Worm (Caenorhabditis elegans) whole organism, L4 larva: Measurements from ENCODE around the gene R09E10.1.
A peak's percentile ranks its signal among the peaks of the same experiment; 100 is the strongest.

ENCODE experiments used
- D1046.2 ChIP-seq: fragments of 200-800 bp; sonication (Bioruptor generic); IDR thresholded peaks from 2 replicates; pipeline ENCODE4 v1.3.6; 2022; ENCODE audit warnings: missing genetic modification characterization, missing compliant biosample characterization
- F26F4.8 ChIP-seq: fragments of 200-800 bp; sonication (Bioruptor generic); conservative IDR thresholded peaks from 2 replicates; pipeline ENCODE4 v1.3.6; 2022; ENCODE audit warnings: missing genetic modification characterization, missing compliant biosample characterization
- T20F7.1 ChIP-seq: fragments of 200-800 bp; sonication (Bioruptor generic); optimal IDR thresholded peaks from 2 replicates; lab custom pipeline; 2018; ENCODE audit warnings: mild to moderate bottlenecking, missing genetic modification characterization, missing compliant biosample characterization
- Y48G9A.11 ChIP-seq: fragments of 200-800 bp; sonication (Bioruptor generic); IDR thresholded peaks from 2 replicates; pipeline ENCODE4 v1.3.6; 2022; ENCODE audit warnings: missing genetic modification reagents, missing genetic modification characterization, missing compliant biosample characterization
- ZK546.5 ChIP-seq, 2 experiments: sonication (generic microtip); optimal IDR thresholded peaks; 2 replicates each; lab custom pipeline; 2017; ENCODE audit warnings: missing biosample characterization in 2 of 2, missing genetic modification characterization in 2 of 2
- aha-1 ChIP-seq: fragments of 150-350 bp; peaks from one replicate; lab custom pipeline; 2014; ENCODE audit warnings: missing biosample characterization, missing genetic modification characterization
- ama-1 ChIP-seq: fragments of 150-350 bp; optimal IDR thresholded peaks from 2 replicates; lab custom pipeline; 2014; ENCODE audit warnings: inconsistent platforms, mixed read lengths
- ceh-20 ChIP-seq: fragments of 200-800 bp; sonication (Bioruptor generic); IDR thresholded peaks from 2 replicates; pipeline ENCODE4 v1.3.6; 2022; ENCODE audit warnings: missing genetic modification reagents, missing genetic modification characterization, missing compliant biosample characterization
- ceh-28 ChIP-seq: fragments of 150-350 bp; optimal IDR thresholded peaks from 2 replicates; lab custom pipeline; 2014; ENCODE audit warnings: missing biosample characterization, missing genetic modification reagents, missing genetic modification characterization
- ceh-32 ChIP-seq: sonication (generic microtip); optimal IDR thresholded peaks from 2 replicates; lab custom pipeline; 2016; ENCODE audit warnings: mild to moderate bottlenecking, missing genetic modification characterization, missing compliant biosample characterization; ENCODE audit not compliant: poor library complexity
- ceh-62 ChIP-seq: sonication (generic microtip); optimal IDR thresholded peaks from 2 replicates; lab custom pipeline; 2017; ENCODE audit warnings: missing biosample characterization, missing genetic modification characterization
- ces-1 ChIP-seq: fragments of 150-350 bp; sonication (generic microtip); optimal IDR thresholded peaks from 4 replicates; lab custom pipeline; 2014; ENCODE audit warnings: missing biosample characterization, missing genetic modification reagents, missing genetic modification characterization
- ctbp-1 ChIP-seq: fragments of 200-800 bp; sonication (Bioruptor generic); IDR thresholded peaks from 2 replicates; pipeline ENCODE4 v1.3.6; 2022; ENCODE audit warnings: missing genetic modification reagents, missing genetic modification characterization, missing compliant biosample characterization
- daf-12 ChIP-seq: fragments of 150-350 bp; optimal IDR thresholded peaks from 2 replicates; lab custom pipeline; 2014; ENCODE audit warnings: missing biosample characterization, missing genetic modification reagents, missing genetic modification characterization
- daf-19 ChIP-seq: fragments of 200-800 bp; sonication (Bioruptor generic); conservative IDR thresholded peaks from 2 replicates; pipeline ENCODE4 v1.3.6; 2022; ENCODE audit warnings: missing genetic modification characterization, missing compliant biosample characterization
- dpl-1 ChIP-seq: fragments of 150-350 bp; optimal IDR thresholded peaks from 2 replicates; lab custom pipeline; 2014; ENCODE audit warnings: missing biosample characterization, missing genetic modification reagents, missing genetic modification characterization
- egl-27 ChIP-seq: sonication (generic microtip); optimal IDR thresholded peaks from 3 replicates; lab custom pipeline; 2017; ENCODE audit warnings: missing biosample characterization, missing genetic modification reagents, missing genetic modification characterization
- fkh-10 ChIP-seq: fragments of 150-350 bp; optimal IDR thresholded peaks from 2 replicates; lab custom pipeline; 2014; ENCODE audit warnings: missing biosample characterization, missing genetic modification reagents, missing genetic modification characterization
- gei-8 ChIP-seq: fragments of 200-800 bp; sonication (Bioruptor generic); optimal IDR thresholded peaks from 2 replicates; lab custom pipeline; 2018; ENCODE audit warnings: mild to moderate bottlenecking, missing genetic modification characterization, missing compliant biosample characterization
- hif-1 ChIP-seq, 2 experiments: sonication (generic microtip); optimal IDR thresholded peaks; 2 replicates each; lab custom pipeline; 2016 to 2017; ENCODE audit warnings: missing compliant biosample characterization in 2 of 2, missing genetic modification characterization in 2 of 2, missing genetic modification reagents in 2 of 2, missing genotype in 2 of 2, mild to moderate bottlenecking in 1 of 2
- hlh-11 ChIP-seq: fragments of 200-800 bp; sonication (Bioruptor generic); optimal IDR thresholded peaks from 2 replicates; lab custom pipeline; 2018; ENCODE audit warnings: mild to moderate bottlenecking, missing genetic modification characterization, missing compliant biosample characterization
- hlh-30 ChIP-seq: sonication (generic microtip); optimal IDR thresholded peaks from 2 replicates; lab custom pipeline; 2017; ENCODE audit warnings: antibody characterized with exemption, mild to moderate bottlenecking, missing genetic modification characterization, missing compliant biosample characterization; ENCODE audit not compliant: insufficient read depth
- jun-1 ChIP-seq: fragments of 150-350 bp; optimal IDR thresholded peaks from 2 replicates; lab custom pipeline; 2014; ENCODE audit warnings: missing biosample characterization, missing genetic modification reagents, missing genetic modification characterization
- lim-7 ChIP-seq: fragments of 200-800 bp; sonication (Bioruptor generic); IDR thresholded peaks from 2 replicates; pipeline ENCODE4 v1.3.6; 2022; ENCODE audit warnings: missing genetic modification characterization, missing compliant biosample characterization
- lin-1 ChIP-seq: fragments of 200-800 bp; sonication (Bioruptor generic); IDR thresholded peaks from 2 replicates; pipeline ENCODE4 v1.3.6; 2022; ENCODE audit warnings: missing genetic modification reagents, missing genetic modification characterization, missing compliant biosample characterization
- lin-15B ChIP-seq: fragments of 150-350 bp; sonication (generic microtip); optimal IDR thresholded peaks from 3 replicates; lab custom pipeline; 2014; ENCODE audit warnings: missing biosample characterization, missing genetic modification characterization
- lin-29 ChIP-seq: fragments of 200-800 bp; sonication (Bioruptor generic); IDR thresholded peaks from 2 replicates; pipeline ENCODE4 v1.3.6; 2022; ENCODE audit warnings: missing genetic modification reagents, missing genetic modification characterization, missing compliant biosample characterization
- lin-39 ChIP-seq: fragments of 150-350 bp; optimal IDR thresholded peaks from 2 replicates; lab custom pipeline; 2014; ENCODE audit warnings: missing biosample characterization, missing genetic modification reagents, missing genetic modification characterization
- madf-9 ChIP-seq: fragments of 200-800 bp; sonication (Bioruptor generic); conservative IDR thresholded peaks from 2 replicates; pipeline ENCODE4 v1.3.6; 2022; ENCODE audit warnings: missing genetic modification reagents, missing genetic modification characterization, missing compliant biosample characterization
- mdt-29 ChIP-seq: fragments of 200-800 bp; sonication (Bioruptor generic); IDR thresholded peaks from 2 replicates; pipeline ENCODE4 v1.3.6; 2022; ENCODE audit warnings: missing genetic modification reagents, missing genetic modification characterization, missing compliant biosample characterization
- mes-2 ChIP-seq: sonication (generic microtip); optimal IDR thresholded peaks from 2 replicates; lab custom pipeline; 2016; ENCODE audit warnings: missing genotype, mild to moderate bottlenecking, missing genetic modification characterization, missing compliant biosample characterization; ENCODE audit not compliant: poor library complexity, severe bottlenecking
- nhr-10 ChIP-seq: fragments of 150-350 bp; optimal IDR thresholded peaks from 2 replicates; lab custom pipeline; 2014; ENCODE audit warnings: missing biosample characterization, missing genetic modification characterization
- nhr-102 ChIP-seq: sonication (generic microtip); optimal IDR thresholded peaks from 2 replicates; lab custom pipeline; 2016; ENCODE audit warnings: mild to moderate bottlenecking, missing genetic modification characterization, moderate library complexity, missing compliant biosample characterization
- nhr-11 ChIP-seq: fragments of 150-350 bp; optimal IDR thresholded peaks from 2 replicates; lab custom pipeline; 2014; ENCODE audit warnings: missing biosample characterization, missing genetic modification characterization
- nhr-237 ChIP-seq: sonication (generic microtip); optimal IDR thresholded peaks from 2 replicates; lab custom pipeline; 2017; ENCODE audit warnings: missing biosample characterization, missing genetic modification characterization
- nhr-28 ChIP-seq: fragments of 150-350 bp; optimal IDR thresholded peaks from 2 replicates; lab custom pipeline; 2014; ENCODE audit warnings: missing biosample characterization, missing genetic modification characterization
- nhr-41 ChIP-seq: fragments of 200-800 bp; sonication (Bioruptor generic); IDR thresholded peaks from 2 replicates; pipeline ENCODE4 v1.3.6; 2022; ENCODE audit warnings: missing genetic modification reagents, missing genetic modification characterization, missing compliant biosample characterization
- nhr-48 ChIP-seq: sonication (generic microtip); optimal IDR thresholded peaks from 2 replicates; lab custom pipeline; 2016; ENCODE audit warnings: mild to moderate bottlenecking, missing genetic modification characterization, missing compliant biosample characterization
- nhr-6 ChIP-seq: fragments of 150-350 bp; optimal IDR thresholded peaks from 2 replicates; lab custom pipeline; 2014; ENCODE audit warnings: missing biosample characterization, missing genetic modification characterization
- nhr-76 ChIP-seq: fragments of 150-350 bp; optimal IDR thresholded peaks from 2 replicates; lab custom pipeline; 2014; ENCODE audit warnings: missing biosample characterization, missing genetic modification characterization
- nhr-77 ChIP-seq: fragments of 150-350 bp; optimal IDR thresholded peaks from 2 replicates; lab custom pipeline; 2014; ENCODE audit warnings: missing biosample characterization, missing genetic modification characterization
- pha-4 ChIP-seq, 2 experiments: fragments of 150-350 bp in 1 of 2; fragments of 200-800 bp in 1 of 2; sonication (Bioruptor generic) in 1 of 2; IDR thresholded peaks in 1 of 2; optimal IDR thresholded peaks in 1 of 2; 2 replicates each; pipeline versions ENCODE4 v1.3.6 to Lab custom; 2014 to 2022; ENCODE audit warnings: missing genetic modification characterization in 2 of 2, missing genetic modification reagents in 2 of 2, missing biosample characterization in 1 of 2, missing compliant biosample characterization in 1 of 2
- rbr-2 ChIP-seq: sonication (generic microtip); optimal IDR thresholded peaks from 2 replicates; lab custom pipeline; 2016; ENCODE audit warnings: missing genotype, missing genetic modification characterization, missing compliant biosample characterization
- set-16 ChIP-seq: fragments of 200-800 bp; sonication (Bioruptor generic); IDR thresholded peaks from 2 replicates; pipeline ENCODE4 v1.3.6; 2022; ENCODE audit warnings: missing genetic modification reagents, missing genetic modification characterization, missing compliant biosample characterization
- snpc-4 ChIP-seq: fragments of 150-350 bp; optimal IDR thresholded peaks from 2 replicates; lab custom pipeline; 2014; ENCODE audit warnings: missing biosample characterization, missing genetic modification characterization
- tag-97 ChIP-seq: fragments of 200-800 bp; sonication (Bioruptor generic); IDR thresholded peaks from 2 replicates; pipeline ENCODE4 v1.3.6; 2022; ENCODE audit warnings: missing genetic modification characterization, missing compliant biosample characterization
- tra-1 ChIP-seq: fragments of 200-800 bp; sonication (Bioruptor generic); IDR thresholded peaks from 2 replicates; pipeline ENCODE4 v1.3.6; 2022; ENCODE audit warnings: missing genetic modification reagents, missing genetic modification characterization, missing compliant biosample characterization
- unc-130 ChIP-seq: sonication (generic microtip); optimal IDR thresholded peaks from 2 replicates; lab custom pipeline; 2016; ENCODE audit warnings: missing genetic modification reagents, missing genetic modification characterization, missing compliant biosample characterization
- vab-7 ChIP-seq: fragments of 200-800 bp; sonication (Bioruptor generic); IDR thresholded peaks from 2 replicates; pipeline ENCODE4 v1.3.6; 2022; ENCODE audit warnings: missing genetic modification reagents, missing genetic modification characterization, missing compliant biosample characterization
- zag-1 ChIP-seq: fragments of 150-350 bp; optimal IDR thresholded peaks from 2 replicates; lab custom pipeline; 2014; ENCODE audit warnings: missing biosample characterization, missing genetic modification characterization
- zfp-2 ChIP-seq: sonication (generic microtip); optimal IDR thresholded peaks from 2 replicates; lab custom pipeline; 2016; ENCODE audit warnings: mild to moderate bottlenecking, missing genetic modification characterization, missing compliant biosample characterization
- zfp-3 ChIP-seq: fragments of 200-800 bp; sonication (Bioruptor generic); conservative IDR thresholded peaks from 2 replicates; pipeline ENCODE4 v1.3.6; 2022; ENCODE audit warnings: missing genetic modification reagents, missing genetic modification characterization, missing compliant biosample characterization

Gene R09E10.1

ce11 chrIV:10330962-10331361 lies 8.4 kb upstream of the R09E10.1 start (continued):
- no peak for TF ChIP-seq tag-97
- no peak for TF ChIP-seq hlh-30 (tag; lab: Kevin White, UChicago)
- no peak for TF ChIP-seq zag-1 (tag; lab: Kevin White, UChicago)
- no peak for TF ChIP-seq lin-39 (tag; lab: Kevin White, UChicago)
- no peak for TF ChIP-seq mdt-29
- no peak for TF ChIP-seq zfp-2 (tag; lab: Kevin White, UChicago)
- peak; percentile 11 for TF ChIP-seq mes-2 (tag; lab: Kevin White, UChicago)
- no peak for TF ChIP-seq unc-130 (GFP tag; lab: Kevin White, UChicago)
- no peak for TF ChIP-seq madf-9
- TF ChIP-seq nhr-102 (tag; lab: Kevin White, UChicago), result peak; percentile 14
- TF ChIP-seq nhr-77 (tag; lab: Kevin White, UChicago), result peak; percentile 8
- TF ChIP-seq set-16 (GFP tag; lab: Robert Waterston, UW), result peak; percentile 83
- peak; percentile 41; the same call in 1 of the 2 replicates for TF ChIP-seq lin-1 (GFP tag; lab: Robert Waterston, UW)
- no peak for TF ChIP-seq Y48G9A.11 (GFP tag; lab: Robert Waterston, UW)
- no peak for TF ChIP-seq lin-29 (GFP tag; lab: Robert Waterston, UW)
- no peak for TF ChIP-seq snpc-4 (tag; lab: Kevin White, UChicago)
- no peak for TF ChIP-seq pha-4 (GFP tag; IDR thresholded peaks at IDR 0.05; lab: Robert Waterston, UW)
- TF ChIP-seq pha-4 (tag; optimal IDR thresholded peaks at IDR 0.05; lab: Kevin White, UChicago), result no peak
- no peak for TF ChIP-seq ceh-62 (tag; lab: Kevin White, UChicago)
- no peak for TF ChIP-seq dpl-1 (GFP tag; lab: Kevin White, UChicago)
- 0 out of 2 replicates have a peak, but pooled peaks have one; percentile 28 for TF ChIP-seq tra-1
- peak; percentile 72 for TF ChIP-seq aha-1
- no peak for TF ChIP-seq nhr-6 (tag; lab: Kevin White, UChicago)
- TF ChIP-seq nhr-48 (tag; lab: Kevin White, UChicago), result no peak
- TF ChIP-seq fkh-10 (GFP tag; lab: Kevin White, UChicago), result no peak
- no peak for TF ChIP-seq ceh-20
- TF ChIP-seq daf-19 (GFP tag; lab: Robert Waterston, UW), result no peak
- no peak for TF ChIP-seq ZK546.5 (tag; optimal IDR thresholded peaks at IDR 0.05; lab: Kevin White, UChicago)
- TF ChIP-seq nhr-41, result no peak
- peak; percentile 84 for TF ChIP-seq hlh-11 (tag; lab: Kevin White, UChicago)
- no peak for TF ChIP-seq vab-7
- no peak for TF ChIP-seq ceh-28
- TF ChIP-seq lin-15B (tag; lab: Kevin White, UChicago), result no peak
- TF ChIP-seq F26F4.8, result no peak
- TF ChIP-seq nhr-10 (tag; lab: Kevin White, UChicago), result no peak
- no peak for TF ChIP-seq nhr-237 (tag; lab: Kevin White, UChicago)
- no peak for TF ChIP-seq daf-12 (tag; lab: Kevin White, UChicago)
- peak; percentile 4 for TF ChIP-seq ama-1 (lab: Kevin White, UChicago)
- TF ChIP-seq rbr-2 (tag; lab: Kevin White, UChicago), result peak; percentile 15
- 0 out of 2 replicates have a peak, but pooled peaks have one; percentile 14 for TF ChIP-seq ctbp-1 (GFP tag; lab: Robert Waterston, UW)
- no peak for TF ChIP-seq jun-1 (tag; lab: Kevin White, UChicago)
- TF ChIP-seq hif-1 (tag; optimal IDR thresholded peaks at IDR 0.05; lab: Kevin White, UChicago), result no peak
- TF ChIP-seq ces-1, result no peak
- TF ChIP-seq lim-7 (GFP tag; lab: Robert Waterston, UW), result no peak
- no peak for TF ChIP-seq nhr-76
- TF ChIP-seq gei-8, result no peak
- TF ChIP-seq nhr-11 (tag; lab: Kevin White, UChicago), result no peak
- TF ChIP-seq egl-27 (tag; lab: Kevin White, UChicago), result no peak
- TF ChIP-seq zfp-3 (GFP tag; lab: Robert Waterston, UW), result no peak
- peak; percentile 61 for TF ChIP-seq nhr-28 (tag; lab: Kevin White, UChicago)
- TF ChIP-seq D1046.2 (GFP tag; lab: Robert Waterston, UW), result 0 out of 2 replicates have a peak, but pooled peaks have one; percentile 50
- TF ChIP-seq T20F7.1 (GFP tag; lab: Kevin White, UChicago), result no peak
- TF ChIP-seq ceh-32 (tag; lab: Kevin White, UChicago), result no peak
